Worm (Caenorhabditis elegans) whole organism, early embryonic: ENCODE data around the gene mlt-11.

ENCODE experiments used
- B0310.2 ChIP-seq: sonication (generic microtip); optimal IDR thresholded peaks from 2 replicates; lab custom pipeline; 2016; ENCODE audit warnings: mild to moderate bottlenecking, missing genetic modification characterization, missing compliant biosample characterization
- F13C5.2 ChIP-seq: sonication (generic microtip); optimal IDR thresholded peaks from 2 replicates; lab custom pipeline; 2017; ENCODE audit warnings: mild to moderate bottlenecking, missing genetic modification characterization, inconsistent platforms, missing compliant biosample characterization
- aly-1 ChIP-seq: sonication (generic microtip); optimal IDR thresholded peaks from 2 replicates; lab custom pipeline; 2016; ENCODE audit warnings: missing genetic modification characterization, missing compliant biosample characterization
- ama-1 ChIP-seq: fragments of 150-350 bp; optimal IDR thresholded peaks from 2 replicates; lab custom pipeline; 2014
- ceh-13 ChIP-seq: fragments of 200-800 bp; sonication (Bioruptor generic); optimal IDR thresholded peaks from 2 replicates; lab custom pipeline; 2018; ENCODE audit warnings: mild to moderate bottlenecking, missing genetic modification characterization, missing compliant biosample characterization
- ets-7 ChIP-seq: sonication (generic microtip); optimal IDR thresholded peaks from 2 replicates; lab custom pipeline; 2016; ENCODE audit warnings: missing genotype, missing genetic modification characterization, missing compliant biosample characterization
- flt-1 ChIP-seq: fragments of 200-800 bp; sonication (Bioruptor generic); IDR thresholded peaks from 2 replicates; pipeline ENCODE4 v1.3.6; 2022; ENCODE audit warnings: missing genetic modification characterization, missing compliant biosample characterization
- hmbx-1 ChIP-seq: sonication (generic microtip); optimal IDR thresholded peaks from 2 replicates; lab custom pipeline; 2016; ENCODE audit warnings: mild to moderate bottlenecking, missing genetic modification characterization, missing compliant biosample characterization
- hmg-4 ChIP-seq: fragments of 200-800 bp; sonication (Bioruptor generic); optimal IDR thresholded peaks from 2 replicates; lab custom pipeline; 2018; ENCODE audit warnings: mild to moderate bottlenecking, missing genetic modification characterization, missing compliant biosample characterization
- hnd-1 ChIP-seq: sonication (generic microtip); optimal IDR thresholded peaks from 2 replicates; lab custom pipeline; 2016; ENCODE audit warnings: missing genetic modification characterization, missing compliant biosample characterization
- tra-4 ChIP-seq: sonication (generic microtip); optimal IDR thresholded peaks from 2 replicates; lab custom pipeline; 2017; ENCODE audit warnings: missing genetic modification characterization, missing compliant biosample characterization

DNA sequence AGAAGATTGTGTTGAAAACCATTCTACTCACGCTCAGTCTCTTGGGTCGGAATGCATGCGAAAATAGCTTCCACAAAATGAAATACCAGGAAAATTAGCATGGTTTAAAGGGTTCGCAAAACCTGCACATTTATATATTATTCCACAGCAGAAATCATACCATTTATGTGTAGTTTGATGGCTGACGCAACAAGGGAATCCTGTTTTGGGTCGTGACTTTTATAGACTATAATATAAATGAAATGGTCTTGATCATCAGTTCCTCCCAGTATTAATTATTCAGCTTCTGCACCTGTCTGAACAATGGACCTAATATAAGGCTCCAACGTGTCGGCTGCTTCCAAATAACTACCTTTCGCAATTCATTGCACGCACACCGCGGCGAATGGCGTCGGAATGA lies 43.9 kb upstream of the mlt-11 start, which contains the start of gene F46B3.8:
- TF ChIP-seq flt-1 (GFP tag; lab: Robert Waterston, UW) = no peak
- no peak for TF ChIP-seq hmbx-1 (tag; lab: Kevin White, UChicago)
- no peak for TF ChIP-seq aly-1 (tag; lab: Kevin White, UChicago)
- no peak for TF ChIP-seq ama-1 (lab: Kevin White, UChicago)
- no peak for TF ChIP-seq ets-7
- no peak for TF ChIP-seq F13C5.2 (tag; lab: Kevin White, UChicago)
- no peak for TF ChIP-seq B0310.2
- TF ChIP-seq hmg-4 (GFP tag; lab: Kevin White, UChicago) = no peak
- no peak for TF ChIP-seq hnd-1
- no peak for TF ChIP-seq ceh-13 (GFP tag; lab: Kevin White, UChicago)
- TF ChIP-seq tra-4 (tag; lab: Kevin White, UChicago) = no peak
